Worm (Caenorhabditis elegans): ENCODE results near the gene C25E10.12.

DNA sequence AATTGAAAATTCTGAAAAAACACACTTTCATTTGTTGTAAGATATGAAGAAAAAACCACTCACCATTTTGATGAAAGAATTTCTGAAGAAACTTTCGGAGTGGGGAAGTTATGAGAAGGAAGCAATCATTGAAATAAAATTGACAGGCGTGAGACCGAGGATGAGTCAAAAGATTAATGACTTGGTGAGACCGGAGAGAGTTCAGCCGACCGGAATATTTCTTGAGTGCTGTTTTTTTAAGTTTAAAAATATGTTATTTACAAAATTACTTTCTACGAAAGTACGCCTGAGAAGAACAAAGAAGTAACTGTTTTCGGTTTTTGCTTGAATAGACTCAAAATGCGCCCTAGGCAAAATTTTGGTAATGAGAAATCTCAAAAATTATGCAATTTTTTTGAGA lies 6.0 kb downstream of the C25E10.12 start, which contains the start of gene C25E10.10:
- TF ChIP-seq ama-1 (optimal IDR thresholded peaks at IDR 0.05) (no peak), hmbx-1 (tag; optimal IDR thresholded peaks at IDR 0.05) (no peak), hnd-1 (tag; optimal IDR thresholded peaks at IDR 0.05) (no peak), tbx-11 (GFP tag; IDR thresholded peaks at IDR 0.05) (no peak), sea-1 (GFP tag; conservative IDR thresholded peaks at IDR 0.05) (no peak), ets-7 (tag; optimal IDR thresholded peaks at IDR 0.05) (no peak), B0310.2 (tag; optimal IDR thresholded peaks at IDR 0.05) (no peak), ceh-36 (tag; optimal IDR thresholded peaks at IDR 0.05) (no peak)

All from whole organism, early embryonic.